Fruit fly (Drosophila melanogaster) whole organism, embryonic: ENCODE measurements around the gene CG14731.

Source experiments
- Abd-B ChIP-seq: fragments of 200-800 bp; sonication (Bioruptor generic); optimal IDR thresholded peaks from 2 replicates; lab custom pipeline; 2018; ENCODE audit warnings: missing biosample characterization, mild to moderate bottlenecking, missing genetic modification characterization, moderate library complexity
- Ada2b ChIP-seq: fragments of 200-800 bp; sonication (Bioruptor generic); IDR thresholded peaks from 2 replicates; pipeline ENCODE4 v1.3.6; 2022; ENCODE audit warnings: missing biosample characterization, missing genetic modification characterization
- Atf-2 ChIP-seq: fragments of 200-800 bp; sonication (Bioruptor generic); optimal IDR thresholded peaks from 2 replicates; lab custom pipeline; 2016; ENCODE audit warnings: missing biosample characterization, missing genetic modification characterization
- B-H1 ChIP-seq: fragments of 200-800 bp; sonication (Bioruptor generic); IDR thresholded peaks from 3 replicates; pipeline ENCODE4 v1.3.6; 2022; ENCODE audit warnings: missing biosample characterization, missing genetic modification characterization
- CG10267 ChIP-seq: fragments of 200-800 bp; sonication (Bioruptor generic); optimal IDR thresholded peaks from 2 replicates; lab custom pipeline; 2018; ENCODE audit warnings: missing biosample characterization, mild to moderate bottlenecking, missing genetic modification characterization, moderate library complexity
- CG11695 ChIP-seq: fragments of 200-800 bp; sonication (Bioruptor generic); IDR thresholded peaks from 3 replicates; pipeline ENCODE4 v1.3.6; 2022; ENCODE audit warnings: missing biosample characterization, missing genetic modification characterization
- CG12155 ChIP-seq: fragments of 200-800 bp; sonication (Bioruptor generic); optimal IDR thresholded peaks from 3 replicates; lab custom pipeline; 2016; ENCODE audit warnings: missing biosample characterization, missing genetic modification characterization
- CG13287 ChIP-seq: fragments of 200-800 bp; sonication (Bioruptor generic); IDR thresholded peaks from 2 replicates; pipeline ENCODE4 v1.3.6; 2022; ENCODE audit warnings: missing biosample characterization, missing genetic modification characterization; ENCODE audit not compliant: partially characterized antibody
- CG15011 ChIP-seq: fragments of 200-800 bp; sonication (Bioruptor generic); optimal IDR thresholded peaks from 3 replicates; lab custom pipeline; 2018; ENCODE audit warnings: missing biosample characterization, mild to moderate bottlenecking, missing genetic modification characterization
- CG15479 ChIP-seq: fragments of 200-800 bp; sonication (Bioruptor generic); optimal IDR thresholded peaks from 3 replicates; lab custom pipeline; 2019; ENCODE audit warnings: missing biosample characterization, mild to moderate bottlenecking, missing genetic modification characterization, moderate library complexity
- CG1602 ChIP-seq: fragments of 200-800 bp; sonication (Bioruptor generic); optimal IDR thresholded peaks from 3 replicates; lab custom pipeline; 2016; ENCODE audit warnings: missing biosample characterization, missing genetic modification characterization
- CG18764 ChIP-seq: fragments of 200-800 bp; sonication (Bioruptor generic); optimal IDR thresholded peaks from 3 replicates; lab custom pipeline; 2016; ENCODE audit warnings: missing biosample characterization, missing genetic modification characterization
- CG2875 ChIP-seq: fragments of 200-800 bp; sonication (Bioruptor generic); optimal IDR thresholded peaks from 2 replicates; lab custom pipeline; 2017; ENCODE audit warnings: missing biosample characterization, mild to moderate bottlenecking, missing genetic modification characterization, missing genetic modification reagents
- CG32767 ChIP-seq: fragments of 200-800 bp; sonication (Bioruptor generic); IDR thresholded peaks from 2 replicates; pipeline ENCODE4 v1.3.6; 2022; ENCODE audit warnings: missing biosample characterization, missing genetic modification characterization
- CG7357 ChIP-seq: fragments of 200-800 bp; sonication (Bioruptor generic); IDR thresholded peaks from 3 replicates; pipeline ENCODE4 v1.3.6; 2022; ENCODE audit warnings: missing biosample characterization, missing genetic modification characterization
- CG7556 ChIP-seq: fragments of 200-800 bp; sonication (Bioruptor generic); optimal IDR thresholded peaks from 2 replicates; lab custom pipeline; 2017; ENCODE audit warnings: missing biosample characterization, mild to moderate bottlenecking, missing genetic modification characterization
- CG8944 ChIP-seq: fragments of 200-800 bp; sonication (Bioruptor generic); optimal IDR thresholded peaks from 3 replicates; lab custom pipeline; 2016; ENCODE audit warnings: missing biosample characterization, missing genetic modification characterization
- CG9797 ChIP-seq: fragments of 200-800 bp; sonication (Bioruptor generic); optimal IDR thresholded peaks from 3 replicates; lab custom pipeline; 2018; ENCODE audit warnings: missing biosample characterization, mild to moderate bottlenecking, missing genetic modification characterization
- Doc2 ChIP-seq: fragments of 200-800 bp; sonication (Bioruptor generic); IDR thresholded peaks from 2 replicates; pipeline ENCODE4 v1.3.6; 2022; ENCODE audit warnings: missing biosample characterization, missing genetic modification characterization
- HLH4C ChIP-seq: fragments of 200-800 bp; sonication (Bioruptor generic); IDR thresholded peaks from 3 replicates; pipeline ENCODE4 v1.3.6; 2022; ENCODE audit warnings: missing biosample characterization, missing genetic modification characterization; ENCODE audit not compliant: partially characterized antibody
- HmgD ChIP-seq: fragments of 200-800 bp; sonication (Bioruptor generic); optimal IDR thresholded peaks from 3 replicates; lab custom pipeline; 2016; ENCODE audit warnings: missing biosample characterization, missing genetic modification characterization
- HmgZ ChIP-seq: fragments of 200-800 bp; sonication (Bioruptor generic); optimal IDR thresholded peaks from 2 replicates; lab custom pipeline; 2018; ENCODE audit warnings: missing biosample characterization, mild to moderate bottlenecking, missing genetic modification characterization
- Hr78 ChIP-seq, 2 experiments: fragments of 200-800 bp in 1 of 2; fragments of >200 bp in 1 of 2; sonication (Bioruptor generic) in 1 of 2; optimal IDR thresholded peaks; 2 replicates each; lab custom pipeline; 2017 to 2019; ENCODE audit warnings: missing biosample characterization in 2 of 2, missing genetic modification characterization in 2 of 2, mild to moderate bottlenecking in 1 of 2, moderate library complexity in 1 of 2
- Hsf ChIP-seq: fragments of 200-800 bp; sonication (Bioruptor generic); optimal IDR thresholded peaks from 3 replicates; lab custom pipeline; 2016; ENCODE audit warnings: missing biosample characterization, missing genetic modification characterization
- Nf-YC ChIP-seq: fragments of 200-800 bp; optimal IDR thresholded peaks from 3 replicates; lab custom pipeline; 2019; ENCODE audit warnings: missing biosample characterization, mild to moderate bottlenecking, missing genetic modification characterization, moderate library complexity
- Sox102F ChIP-seq: fragments of 200-800 bp; sonication (Bioruptor generic); optimal IDR thresholded peaks from 2 replicates; lab custom pipeline; 2018; ENCODE audit warnings: missing biosample characterization, mild to moderate bottlenecking, missing genetic modification characterization, moderate library complexity
- Spps ChIP-seq: fragments of 200-800 bp; sonication (Bioruptor generic); optimal IDR thresholded peaks from 2 replicates; lab custom pipeline; 2018; ENCODE audit warnings: missing biosample characterization, mild to moderate bottlenecking, missing genetic modification characterization
- Xbp1 ChIP-seq: fragments of 200-800 bp; sonication (Bioruptor generic); optimal IDR thresholded peaks from 3 replicates; lab custom pipeline; 2016; ENCODE audit warnings: missing biosample characterization, mild to moderate bottlenecking, missing genetic modification characterization
- Xrp1 ChIP-seq: fragments of 200-800 bp; sonication (Bioruptor generic); IDR thresholded peaks from 2 replicates; pipeline ENCODE4 v1.3.6; 2022; ENCODE audit warnings: missing biosample characterization, missing genetic modification characterization
- ac ChIP-seq: fragments of 200-800 bp; sonication (Bioruptor generic); optimal IDR thresholded peaks from 3 replicates; lab custom pipeline; 2017; ENCODE audit warnings: missing biosample characterization, mild to moderate bottlenecking, missing genetic modification characterization
- amos ChIP-seq: fragments of 200-800 bp; sonication (Bioruptor generic); IDR thresholded peaks from 2 replicates; pipeline ENCODE4 v1.3.6; 2022; ENCODE audit warnings: missing biosample characterization, missing genetic modification characterization; ENCODE audit not compliant: partially characterized antibody
- ap ChIP-seq: fragments of 200-800 bp; sonication (Bioruptor generic); IDR thresholded peaks from 2 replicates; pipeline ENCODE4 v1.3.6; 2022; ENCODE audit warnings: missing biosample characterization, missing genetic modification characterization
- bbx ChIP-seq: fragments of 200-800 bp; sonication (Bioruptor generic); IDR thresholded peaks from 2 replicates; pipeline ENCODE4 v1.3.6; 2022; ENCODE audit warnings: missing biosample characterization, missing genetic modification characterization; ENCODE audit not compliant: partially characterized antibody
- cad ChIP-seq: fragments of >200 bp; optimal IDR thresholded peaks from 2 replicates; lab custom pipeline; 2017; ENCODE audit warnings: missing biosample characterization, missing genetic modification characterization
- dati ChIP-seq: fragments of 200-800 bp; sonication (Bioruptor generic); IDR thresholded peaks from 2 replicates; pipeline ENCODE4 v1.3.6; 2022; ENCODE audit warnings: missing biosample characterization, missing genetic modification characterization
- fd102C ChIP-seq: fragments of 200-800 bp; sonication (Bioruptor generic); optimal IDR thresholded peaks from 2 replicates; lab custom pipeline; 2018; ENCODE audit warnings: missing biosample characterization, mild to moderate bottlenecking, missing genetic modification characterization, moderate library complexity
- ftz-f1 ChIP-seq: fragments of 200-800 bp; sonication (Bioruptor generic); optimal IDR thresholded peaks from 2 replicates; lab custom pipeline; 2016; ENCODE audit warnings: missing biosample characterization, missing genetic modification characterization
- gro ChIP-seq: fragments of 200-800 bp; sonication (Bioruptor generic); optimal IDR thresholded peaks from 2 replicates; lab custom pipeline; 2016; ENCODE audit warnings: missing biosample characterization, missing genetic modification characterization
- gsb ChIP-seq: fragments of 200-800 bp; sonication (Bioruptor generic); IDR thresholded peaks from 2 replicates; pipeline ENCODE4 v1.3.6; 2022; ENCODE audit warnings: missing biosample characterization, missing genetic modification characterization
- ind ChIP-seq: fragments of 200-800 bp; sonication (Bioruptor generic); optimal IDR thresholded peaks from 3 replicates; lab custom pipeline; 2016; ENCODE audit warnings: missing biosample characterization, missing genetic modification characterization
- jumu ChIP-seq: fragments of 200-800 bp; sonication (Bioruptor generic); optimal IDR thresholded peaks from 3 replicates; lab custom pipeline; 2016; ENCODE audit warnings: missing biosample characterization, missing genetic modification characterization
- knrl ChIP-seq: fragments of 200-800 bp; sonication (Bioruptor generic); IDR thresholded peaks from 3 replicates; pipeline ENCODE4 v1.3.6; 2022; ENCODE audit warnings: missing biosample characterization, missing genetic modification characterization; ENCODE audit not compliant: partially characterized antibody
- phol ChIP-seq: fragments of 200-800 bp; sonication (Bioruptor generic); optimal IDR thresholded peaks from 3 replicates; lab custom pipeline; 2018; ENCODE audit warnings: missing biosample characterization, mild to moderate bottlenecking, missing genetic modification characterization, moderate library complexity
- pita ChIP-seq: fragments of 200-800 bp; sonication (Bioruptor generic); optimal IDR thresholded peaks from 2 replicates; lab custom pipeline; 2017; ENCODE audit warnings: missing biosample characterization, mild to moderate bottlenecking, missing genetic modification characterization
- ro ChIP-seq: fragments of 200-800 bp; sonication (Bioruptor generic); IDR thresholded peaks from 2 replicates; pipeline ENCODE4 v1.3.6; 2022; ENCODE audit warnings: missing biosample characterization, missing genetic modification characterization
- salm ChIP-seq: fragments of 200-800 bp; sonication (Bioruptor generic); optimal IDR thresholded peaks from 2 replicates; lab custom pipeline; 2018; ENCODE audit warnings: missing biosample characterization, mild to moderate bottlenecking, missing genetic modification characterization
- scrt ChIP-seq: fragments of 200-800 bp; sonication (Bioruptor generic); optimal IDR thresholded peaks from 2 replicates; lab custom pipeline; 2018; ENCODE audit warnings: missing biosample characterization, mild to moderate bottlenecking, missing genetic modification characterization, moderate library complexity
- sqz ChIP-seq: fragments of 200-800 bp; sonication (Bioruptor generic); optimal IDR thresholded peaks from 3 replicates; lab custom pipeline; 2018; ENCODE audit warnings: missing biosample characterization, mild to moderate bottlenecking, missing genetic modification characterization
- trh ChIP-seq: fragments of 200-800 bp; sonication (Bioruptor generic); optimal IDR thresholded peaks from 2 replicates; lab custom pipeline; 2016; ENCODE audit warnings: missing biosample characterization, missing genetic modification characterization
- unc-4 ChIP-seq: fragments of 200-800 bp; sonication (Bioruptor generic); IDR thresholded peaks from 2 replicates; pipeline ENCODE4 v1.3.6; 2022; ENCODE audit warnings: missing biosample characterization, missing genetic modification characterization; ENCODE audit not compliant: partially characterized antibody
- wor ChIP-seq: fragments of 200-800 bp; sonication (Bioruptor generic); IDR thresholded peaks from 2 replicates; pipeline ENCODE4 v1.3.6; 2022; ENCODE audit warnings: missing biosample characterization, missing genetic modification characterization

Gene CG14731

DNA sequence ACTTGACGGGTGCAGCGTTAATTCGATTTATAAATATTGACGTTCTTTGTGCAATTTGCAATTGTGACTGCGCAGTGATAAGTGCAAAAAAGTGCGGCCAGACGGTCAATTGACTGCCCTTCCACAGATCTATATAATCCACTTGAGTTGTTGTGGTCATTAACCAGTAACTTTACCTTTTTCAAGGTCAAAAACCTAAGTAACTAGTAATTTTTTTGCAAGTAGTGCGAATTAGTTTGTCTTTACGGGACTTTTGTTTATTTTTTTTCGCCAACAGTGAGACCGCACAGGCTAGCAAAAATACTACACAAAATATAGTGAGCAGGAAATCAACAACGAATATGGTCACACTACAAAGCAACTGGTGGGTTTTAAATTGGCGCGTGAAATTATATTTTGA lies 43.6 kb downstream of the CG14731 start, which contains the start of gene Tango9 (continued):
- TF ChIP-seq ac (GFP tag; lab: Kevin White, UChicago) (no peak), CG18764 (no peak), CG2875 (no peak), CG15479 (GFP tag; lab: Kevin White, UChicago) (no peak), Abd-B (no peak), gro (GFP tag; lab: Kevin White, UChicago) (no peak), gsb (GFP tag; lab: Robert Waterston, UW) (no peak), wor (no peak), pita (GFP tag; lab: Kevin White, UChicago) (no peak), CG15011 (GFP tag; lab: Kevin White, UChicago) (no peak), Doc2 (GFP tag; lab: Robert Waterston, UW) (no peak), Hsf (GFP tag; lab: Kevin White, UChicago) (peak; percentile 9), CG7556 (no peak), HmgD (GFP tag; lab: Kevin White, UChicago) (no peak), ftz-f1 (peak; percentile 11), Atf-2 (GFP tag; lab: Kevin White, UChicago) (no peak), CG1602 (no peak), CG11695 (GFP tag; lab: Robert Waterston, UW) (no peak), CG10267 (peak; percentile 39), CG12155 (GFP tag; lab: Kevin White, UChicago) (no peak), Sox102F (GFP tag; lab: Kevin White, UChicago) (no peak), ro (no peak), CG7357 (GFP tag; lab: Robert Waterston, UW) (no peak), Xbp1 (no peak), HmgZ (tag; lab: Kevin White, UChicago) (peak; percentile 40), sqz (GFP tag; lab: Kevin White, UChicago) (peak; percentile 41), Spps (tag; lab: Kevin White, UChicago) (no peak), dati (GFP tag; lab: Robert Waterston, UW) (no peak), cad (no peak), CG32767 (GFP tag; lab: Robert Waterston, UW) (no peak), Ada2b (GFP tag; lab: Robert Waterston, UW) (no peak), salm (tag; lab: Kevin White, UChicago) (no peak), trh (GFP tag; lab: Kevin White, UChicago) (no peak), Nf-YC (tag; lab: Kevin White, UChicago) (peak; percentile 19), unc-4 (GFP tag; lab: Robert Waterston, UW) (no peak), amos (GFP tag; lab: Robert Waterston, UW) (no peak), phol (peak; percentile 39), knrl (GFP tag; lab: Robert Waterston, UW) (peak; percentile 33; the same call in 1 of the 3 replicates), HLH4C (GFP tag; lab: Robert Waterston, UW) (no peak), bbx (GFP tag; lab: Robert Waterston, UW) (no peak), jumu (GFP tag; lab: Kevin White, UChicago) (no peak), Xrp1 (GFP tag; lab: Robert Waterston, UW) (0 out of 2 replicates have a peak, but pooled peaks have one; percentile 25), Hr78 (GFP tag; optimal IDR thresholded peaks at IDR 0.05; lab: Kevin White, UChicago) (no peak), ap (no peak), CG13287 (GFP tag; lab: Robert Waterston, UW) (no peak; the same call in 1 of the 2 replicates), fd102C (GFP tag; lab: Kevin White, UChicago) (no peak), B-H1 (GFP tag; lab: Robert Waterston, UW) (no peak), ind (GFP tag; lab: Kevin White, UChicago) (no peak), CG9797 (GFP tag; lab: Kevin White, UChicago) (peak; percentile 84), CG8944 (GFP tag; lab: Kevin White, UChicago) (no peak), scrt (GFP tag; lab: Kevin White, UChicago) (peak; percentile 99)
